Worm (Caenorhabditis elegans) whole organism, L4/young adult: Measurements from ENCODE around the gene C33F10.14.

Experiments used
- W03F9.2 ChIP-seq: fragments of 150-350 bp; optimal IDR thresholded peaks from 2 replicates; lab custom pipeline; 2014; ENCODE audit warnings: missing biosample characterization, missing genetic modification characterization
- dao-5 ChIP-seq: sonication (generic microtip); optimal IDR thresholded peaks from 2 replicates; lab custom pipeline; 2016; ENCODE audit warnings: missing genotype, missing genetic modification characterization, moderate library complexity, missing compliant biosample characterization
- him-1 ChIP-seq: sonication (generic microtip); optimal IDR thresholded peaks from 2 replicates; lab custom pipeline; 2016; ENCODE audit warnings: missing genotype, missing genetic modification reagents, missing genetic modification characterization, missing compliant biosample characterization

- TF ChIP-seq him-1 (tag; lab: Kevin White, UChicago) (no peak), dao-5 (no peak), W03F9.2 (tag; lab: Kevin White, UChicago) (no peak)
Observed at ce11 chrII:4795461-4795860, 1.7 kb upstream of the C33F10.14 start, which contains the start of gene C33F10.4.
